Fruit fly (Drosophila melanogaster) whole organism, embryonic: ENCODE data around the gene CG12470.

ENCODE experiments used
- B-H2 ChIP-seq: fragments of 200-800 bp; sonication (Bioruptor generic); optimal IDR thresholded peaks from 2 replicates; lab custom pipeline; 2018; ENCODE audit warnings: missing biosample characterization, mild to moderate bottlenecking, missing genetic modification characterization
- BEAF-32 ChIP-seq: fragments of 200-800 bp; sonication (Bioruptor generic); optimal IDR thresholded peaks from 3 replicates; lab custom pipeline; 2017; ENCODE audit warnings: missing biosample characterization, missing genetic modification characterization, mild to moderate bottlenecking, moderate library complexity, missing genetic modification reagents
- C15 ChIP-seq: fragments of 200-800 bp; sonication (Bioruptor generic); IDR thresholded peaks from 3 replicates; pipeline ENCODE4 v1.3.6; 2022; ENCODE audit warnings: missing biosample characterization, missing genetic modification characterization
- CG1233 ChIP-seq: fragments of 200-800 bp; sonication (Bioruptor generic); optimal IDR thresholded peaks from 4 replicates; lab custom pipeline; 2018; ENCODE audit warnings: missing biosample characterization, mild to moderate bottlenecking, missing genetic modification characterization
- CG12942 ChIP-seq: fragments of 200-800 bp; sonication (Bioruptor generic); optimal IDR thresholded peaks from 3 replicates; lab custom pipeline; 2016; ENCODE audit warnings: missing biosample characterization, missing genetic modification characterization
- CG14014 ChIP-seq: fragments of 200-800 bp; sonication (Bioruptor generic); IDR thresholded peaks from 2 replicates; pipeline ENCODE4 v1.3.6; 2022; ENCODE audit warnings: missing biosample characterization, missing genetic modification characterization
- CG15479 ChIP-seq: fragments of 200-800 bp; sonication (Bioruptor generic); optimal IDR thresholded peaks from 3 replicates; lab custom pipeline; 2019; ENCODE audit warnings: missing biosample characterization, mild to moderate bottlenecking, missing genetic modification characterization, moderate library complexity
- CG1603 ChIP-seq: fragments of 200-800 bp; sonication (Bioruptor generic); optimal IDR thresholded peaks from 2 replicates; lab custom pipeline; 2019; ENCODE audit warnings: missing biosample characterization, mild to moderate bottlenecking, missing genetic modification characterization, moderate library complexity
- CG2120 ChIP-seq: fragments of 200-800 bp; sonication (Bioruptor generic); optimal IDR thresholded peaks from 3 replicates; lab custom pipeline; 2016; ENCODE audit warnings: missing biosample characterization, missing genetic modification characterization
- CG2199 ChIP-seq: fragments of 200-800 bp; sonication (Bioruptor generic); IDR thresholded peaks from 3 replicates; pipeline ENCODE4 v1.3.6; 2022; ENCODE audit warnings: missing biosample characterization, missing genetic modification characterization
- CG30020 ChIP-seq: fragments of 200-800 bp; optimal IDR thresholded peaks from 2 replicates; lab custom pipeline; 2019; ENCODE audit warnings: missing biosample characterization, mild to moderate bottlenecking, missing genetic modification characterization, moderate library complexity
- CG30403 ChIP-seq: fragments of 200-800 bp; sonication (Bioruptor generic); optimal IDR thresholded peaks from 3 replicates; lab custom pipeline; 2016; ENCODE audit warnings: missing biosample characterization, missing genetic modification characterization
- CG3163 ChIP-seq: fragments of 200-800 bp; sonication (Bioruptor generic); optimal IDR thresholded peaks from 3 replicates; lab custom pipeline; 2016; ENCODE audit warnings: missing biosample characterization, missing genetic modification characterization
- CG3281 ChIP-seq: fragments of 200-800 bp; sonication (Bioruptor generic); optimal IDR thresholded peaks from 3 replicates; lab custom pipeline; 2017; ENCODE audit warnings: missing biosample characterization, mild to moderate bottlenecking, missing genetic modification characterization
- CG4282 ChIP-seq: fragments of 200-800 bp; sonication (Bioruptor generic); optimal IDR thresholded peaks from 2 replicates; lab custom pipeline; 2016; ENCODE audit warnings: missing biosample characterization, missing genetic modification characterization
- CG4617 ChIP-seq: fragments of 200-800 bp; sonication (Bioruptor generic); optimal IDR thresholded peaks from 3 replicates; lab custom pipeline; 2016; ENCODE audit warnings: missing biosample characterization, missing genetic modification characterization, borderline replicate concordance
- CG4707 ChIP-seq: fragments of 200-800 bp; sonication (Bioruptor generic); optimal IDR thresholded peaks from 2 replicates; lab custom pipeline; 2018; ENCODE audit warnings: missing biosample characterization, mild to moderate bottlenecking, missing genetic modification characterization, moderate library complexity
- CG4730 ChIP-seq: fragments of 200-800 bp; sonication (Bioruptor generic); IDR thresholded peaks from 2 replicates; pipeline ENCODE4 v1.3.6; 2022; ENCODE audit warnings: missing biosample characterization, missing genetic modification characterization
- CG5180 ChIP-seq: fragments of 200-800 bp; sonication (Bioruptor generic); optimal IDR thresholded peaks from 3 replicates; lab custom pipeline; 2017; ENCODE audit warnings: missing biosample characterization, missing genetic modification characterization, mild to moderate bottlenecking, moderate library complexity, missing genetic modification reagents
- CG5953 ChIP-seq: fragments of 200-800 bp; sonication (Bioruptor generic); IDR thresholded peaks from 2 replicates; pipeline ENCODE4 v1.3.6; 2022; ENCODE audit warnings: missing biosample characterization, missing genetic modification characterization
- CG6791 ChIP-seq: fragments of 200-800 bp; sonication (Bioruptor generic); IDR thresholded peaks from 3 replicates; pipeline ENCODE4 v1.3.6; 2022; ENCODE audit warnings: missing biosample characterization, missing genetic modification characterization; ENCODE audit not compliant: partially characterized antibody
- CG7357 ChIP-seq: fragments of 200-800 bp; sonication (Bioruptor generic); IDR thresholded peaks from 3 replicates; pipeline ENCODE4 v1.3.6; 2022; ENCODE audit warnings: missing biosample characterization, missing genetic modification characterization
- CG8089 ChIP-seq: fragments of 200-800 bp; sonication (Bioruptor generic); optimal IDR thresholded peaks from 3 replicates; lab custom pipeline; 2016; ENCODE audit warnings: missing biosample characterization, missing genetic modification characterization
- CoRest ChIP-seq: fragments of 200-800 bp; sonication (Bioruptor generic); optimal IDR thresholded peaks from 3 replicates; lab custom pipeline; 2018; ENCODE audit warnings: missing biosample characterization, mild to moderate bottlenecking, missing genetic modification characterization, moderate library complexity
- Dll ChIP-seq: fragments of 200-800 bp; sonication (Bioruptor generic); IDR thresholded peaks from 4 replicates; pipeline ENCODE4 v1.3.6; 2022; ENCODE audit warnings: missing biosample characterization, missing genetic modification characterization; ENCODE audit not compliant: partially characterized antibody
- Fer1 ChIP-seq: fragments of 200-800 bp; sonication (Bioruptor generic); optimal IDR thresholded peaks from 2 replicates; lab custom pipeline; 2017; ENCODE audit warnings: missing biosample characterization, mild to moderate bottlenecking, missing genetic modification characterization
- H2.0 ChIP-seq: fragments of 200-800 bp; sonication (Bioruptor generic); IDR thresholded peaks from 2 replicates; pipeline ENCODE4 v1.3.6; 2022; ENCODE audit warnings: missing biosample characterization, missing genetic modification characterization
- Hmx ChIP-seq: fragments of 200-800 bp; sonication (Bioruptor generic); optimal IDR thresholded peaks from 2 replicates; lab custom pipeline; 2016; ENCODE audit warnings: missing biosample characterization, missing genetic modification characterization
- Hr51 ChIP-seq, 2 experiments: fragments of 200-800 bp; sonication (Bioruptor generic); optimal IDR thresholded peaks; 2 replicates in 1 of 2; 3 replicates in 1 of 2; lab custom pipeline; 2016 to 2018; ENCODE audit warnings: missing biosample characterization in 2 of 2, missing genetic modification characterization in 2 of 2, mild to moderate bottlenecking in 1 of 2, moderate library complexity in 1 of 2
- Optix ChIP-seq: fragments of 200-800 bp; sonication (Bioruptor generic); IDR thresholded peaks from 3 replicates; pipeline ENCODE4 v1.3.6; 2022; ENCODE audit warnings: missing biosample characterization, missing genetic modification characterization
- Sry-δ ChIP-seq: fragments of 200-800 bp; sonication (Bioruptor generic); optimal IDR thresholded peaks from 2 replicates; lab custom pipeline; 2016; ENCODE audit warnings: missing biosample characterization, missing genetic modification characterization
- Tbp ChIP-seq: fragments of >200 bp; optimal IDR thresholded peaks from 2 replicates; lab custom pipeline; 2018; ENCODE audit warnings: missing biosample characterization, missing genetic modification characterization
- Vsx1 ChIP-seq: fragments of 200-800 bp; sonication (Bioruptor generic); optimal IDR thresholded peaks from 2 replicates; lab custom pipeline; 2017; ENCODE audit warnings: missing biosample characterization, mild to moderate bottlenecking, missing genetic modification characterization, missing genetic modification reagents
- ac ChIP-seq: fragments of 200-800 bp; sonication (Bioruptor generic); optimal IDR thresholded peaks from 3 replicates; lab custom pipeline; 2017; ENCODE audit warnings: missing biosample characterization, mild to moderate bottlenecking, missing genetic modification characterization
- cas ChIP-seq: fragments of 200-800 bp; sonication (Bioruptor generic); IDR thresholded peaks from 2 replicates; pipeline ENCODE4 v1.3.6; 2022; ENCODE audit warnings: missing biosample characterization, missing genetic modification characterization
- chn ChIP-seq: fragments of 200-800 bp; sonication (Bioruptor generic); optimal IDR thresholded peaks from 2 replicates; lab custom pipeline; 2016; ENCODE audit warnings: missing biosample characterization, missing genetic modification characterization
- emc ChIP-seq: fragments of 200-800 bp; sonication (Bioruptor generic); optimal IDR thresholded peaks from 2 replicates; lab custom pipeline; 2016; ENCODE audit warnings: missing biosample characterization, missing genetic modification characterization
- fd64A ChIP-seq: fragments of 200-800 bp; sonication (Bioruptor generic); optimal IDR thresholded peaks from 3 replicates; lab custom pipeline; 2018; ENCODE audit warnings: missing biosample characterization, mild to moderate bottlenecking, missing genetic modification characterization
- fu2 ChIP-seq: fragments of 200-800 bp; sonication (Bioruptor generic); optimal IDR thresholded peaks from 2 replicates; lab custom pipeline; 2016; ENCODE audit warnings: missing biosample characterization, missing genetic modification characterization
- kay ChIP-seq: fragments of 200-800 bp; sonication (Bioruptor generic); optimal IDR thresholded peaks from 2 replicates; lab custom pipeline; 2016; ENCODE audit warnings: missing biosample characterization, missing genetic modification characterization
- peb ChIP-seq: fragments of 200-800 bp; sonication (Bioruptor generic); IDR thresholded peaks from 2 replicates; pipeline ENCODE4 v1.3.6; 2022; ENCODE audit warnings: missing biosample characterization, missing genetic modification characterization
- row ChIP-seq: fragments of 200-800 bp; sonication (Bioruptor generic); IDR thresholded peaks from 3 replicates; pipeline ENCODE4 v1.3.6; 2022; ENCODE audit warnings: missing biosample characterization, missing genetic modification characterization
- sd ChIP-seq: fragments of 200-800 bp; sonication (Bioruptor generic); optimal IDR thresholded peaks from 3 replicates; lab custom pipeline; 2018; ENCODE audit warnings: missing biosample characterization, mild to moderate bottlenecking, missing genetic modification characterization, moderate library complexity
- sna ChIP-seq: fragments of 200-800 bp; sonication (Bioruptor generic); IDR thresholded peaks from 2 replicates; pipeline ENCODE4 v1.3.6; 2022; ENCODE audit warnings: missing biosample characterization, missing genetic modification characterization; ENCODE audit not compliant: partially characterized antibody
- so ChIP-seq: fragments of 200-800 bp; sonication (Bioruptor generic); IDR thresholded peaks from 3 replicates; pipeline ENCODE4 v1.3.6; 2022; ENCODE audit warnings: missing biosample characterization, missing genetic modification characterization
- tll ChIP-seq, 2 experiments: fragments of 200-800 bp in 1 of 2; fragments of >200 bp in 1 of 2; sonication (Bioruptor generic) in 1 of 2; optimal IDR thresholded peaks; 2 replicates each; lab custom pipeline; 2017 to 2019; ENCODE audit warnings: missing biosample characterization in 2 of 2, missing genetic modification characterization in 2 of 2, mild to moderate bottlenecking in 1 of 2, moderate library complexity in 1 of 2
- twi ChIP-seq: fragments of 200-800 bp; optimal IDR thresholded peaks from 2 replicates; lab custom pipeline; 2019; ENCODE audit warnings: missing biosample characterization, mild to moderate bottlenecking, missing genetic modification characterization, moderate library complexity
- unpg ChIP-seq: fragments of 200-800 bp; sonication (Bioruptor generic); optimal IDR thresholded peaks from 3 replicates; lab custom pipeline; 2018; ENCODE audit warnings: missing biosample characterization, mild to moderate bottlenecking, missing genetic modification characterization, moderate library complexity
- wek ChIP-seq: fragments of 200-800 bp; sonication (Bioruptor generic); optimal IDR thresholded peaks from 3 replicates; lab custom pipeline; 2018; ENCODE audit warnings: missing biosample characterization, mild to moderate bottlenecking, missing genetic modification characterization, moderate library complexity
- z ChIP-seq: fragments of 200-800 bp; sonication (Bioruptor generic); IDR thresholded peaks from 3 replicates; pipeline ENCODE4 v1.3.6; 2022; ENCODE audit warnings: missing biosample characterization, missing genetic modification characterization
- zfh1 ChIP-seq: fragments of 200-800 bp; sonication (Bioruptor generic); IDR thresholded peaks from 3 replicates; pipeline ENCODE4 v1.3.6; 2022; ENCODE audit warnings: missing biosample characterization, missing genetic modification characterization

The CG12470 gene

dm6 chrX:338123-338527 is 30.6 kb downstream of the CG12470 start (continued):
- no peak for TF ChIP-seq CG8089 (GFP tag; lab: Kevin White, UChicago)
- no peak for TF ChIP-seq cas (GFP tag; lab: Robert Waterston, UW)
- no peak for TF ChIP-seq Dll (GFP tag; lab: Robert Waterston, UW)
- peak; percentile 64 for TF ChIP-seq twi (tag; lab: Kevin White, UChicago)
- no peak for TF ChIP-seq BEAF-32
- TF ChIP-seq fu2 (GFP tag; lab: Kevin White, UChicago): no peak
- peak; percentile 91 for TF ChIP-seq CoRest (tag; lab: Kevin White, UChicago)
- no peak for TF ChIP-seq emc (GFP tag; lab: Kevin White, UChicago)
- TF ChIP-seq Hmx (GFP tag; lab: Kevin White, UChicago): no peak
- no peak for TF ChIP-seq CG5953
- peak; percentile 53 for TF ChIP-seq CG30403 (GFP tag; lab: Kevin White, UChicago)
- no peak for TF ChIP-seq CG2199 (GFP tag; lab: Robert Waterston, UW)
- TF ChIP-seq z (GFP tag; lab: Robert Waterston, UW): no peak
- peak; percentile 52 for TF ChIP-seq CG5180 (GFP tag; lab: Kevin White, UChicago)
- TF ChIP-seq CG7357 (GFP tag; lab: Robert Waterston, UW): peak; percentile 40; the same call in 1 of the 3 replicates
- TF ChIP-seq CG4707: no peak
- no peak for TF ChIP-seq chn (GFP tag; lab: Kevin White, UChicago)
- peak; percentile 1 for TF ChIP-seq kay
- no peak for TF ChIP-seq CG4282 (GFP tag; lab: Kevin White, UChicago)
- TF ChIP-seq B-H2 (GFP tag; lab: Kevin White, UChicago): no peak
- peak; percentile 77 for TF ChIP-seq unpg
- TF ChIP-seq Hr51 (GFP tag; optimal IDR thresholded peaks at IDR 0.05; lab: Kevin White, UChicago): peak in 1 of 2 experiments; percentile 93
- TF ChIP-seq CG4730 (GFP tag; lab: Robert Waterston, UW): no peak
- peak; percentile 30 for TF ChIP-seq CG12942 (GFP tag; lab: Kevin White, UChicago)
- TF ChIP-seq CG2120 (GFP tag; lab: Kevin White, UChicago): peak; percentile 11
- peak; percentile 43 for TF ChIP-seq ac (GFP tag; lab: Kevin White, UChicago)
- no peak for TF ChIP-seq sna (GFP tag; lab: Robert Waterston, UW)
- TF ChIP-seq CG6791: no peak
- TF ChIP-seq peb (GFP tag; lab: Robert Waterston, UW): no peak
- no peak for TF ChIP-seq Sry-δ (GFP tag; lab: Kevin White, UChicago)
- TF ChIP-seq row: peak; percentile 69
- no peak for TF ChIP-seq Optix (GFP tag; lab: Robert Waterston, UW)
- no peak for TF ChIP-seq CG15479 (GFP tag; lab: Kevin White, UChicago)
- no peak for TF ChIP-seq CG3163 (GFP tag; lab: Kevin White, UChicago)
- TF ChIP-seq tll (GFP tag; optimal IDR thresholded peaks at IDR 0.05; lab: Kevin White, UChicago): no peak
- TF ChIP-seq CG3281 (GFP tag; lab: Kevin White, UChicago): peak; percentile 76
- TF ChIP-seq zfh1 (GFP tag; lab: Robert Waterston, UW): 0 out of 3 replicates have a peak, but pooled peaks have one; percentile 31
- TF ChIP-seq fd64A: no peak
- TF ChIP-seq CG1603 (tag; lab: Kevin White, UChicago): no peak
- no peak for TF ChIP-seq CG4617 (GFP tag; lab: Kevin White, UChicago)
- TF ChIP-seq CG30020 (tag; lab: Kevin White, UChicago): peak; percentile 59
- 0 out of 3 replicates have a peak, but pooled peaks have one; percentile 54 for TF ChIP-seq so (GFP tag; lab: Robert Waterston, UW)
- peak; percentile 59; the same call in 1 of the 2 replicates for TF ChIP-seq H2.0 (GFP tag; lab: Robert Waterston, UW)
- peak; percentile 36 for TF ChIP-seq sd (tag; lab: Kevin White, UChicago)
- no peak for TF ChIP-seq wek (GFP tag; lab: Kevin White, UChicago)
- peak; percentile 83 for TF ChIP-seq Fer1
- peak; percentile 55 for TF ChIP-seq Vsx1 (GFP tag; lab: Kevin White, UChicago)
- peak; percentile 48; the same call in 1 of the 2 replicates for TF ChIP-seq CG14014 (GFP tag; lab: Robert Waterston, UW)
- TF ChIP-seq CG1233: peak; percentile 68
- TF ChIP-seq Tbp (GFP tag; lab: Kevin White, UChicago): no peak
- no peak for TF ChIP-seq C15 (GFP tag; lab: Robert Waterston, UW)
